Fruit fly (Drosophila melanogaster): ENCODE data around the gene CG13082.

Gene CG13082

DNA sequence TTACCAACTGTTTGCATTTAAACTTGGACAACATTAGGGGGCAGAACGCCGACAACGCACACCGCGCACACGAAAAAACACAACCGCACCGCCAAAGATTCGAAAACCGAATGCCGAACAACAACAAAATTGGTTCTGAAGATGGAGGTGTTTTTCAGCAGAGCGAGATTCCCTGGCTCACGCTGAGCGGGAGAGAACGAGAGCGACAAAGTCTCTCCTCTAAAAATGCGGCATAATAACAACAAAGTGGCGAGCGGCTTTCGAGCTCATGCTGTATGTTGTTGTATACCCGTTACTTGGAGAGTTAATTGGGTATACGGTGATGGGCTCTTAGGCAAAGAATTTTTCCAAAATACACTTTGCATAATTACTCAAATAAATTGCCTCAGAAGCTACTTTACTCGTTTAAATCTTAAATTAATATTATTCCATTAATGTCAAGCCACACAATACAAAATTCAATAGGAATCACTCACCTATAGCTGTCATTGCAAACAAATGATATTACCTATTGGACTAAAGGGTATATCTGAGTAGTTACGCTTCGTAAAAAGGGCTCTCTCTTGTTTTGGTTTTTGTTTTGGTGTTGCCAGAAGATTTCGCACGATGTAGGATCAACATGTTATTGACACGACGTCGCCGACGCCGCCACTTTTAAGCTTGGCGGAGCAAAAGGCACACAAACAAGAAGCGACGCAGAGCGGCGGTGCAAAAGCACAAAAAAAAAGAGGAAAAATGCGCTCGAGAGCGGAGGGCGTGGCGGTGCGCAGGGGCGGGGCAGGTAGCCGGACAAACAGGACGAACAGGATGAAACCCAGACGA, 34.5 kb downstream of the CG13082 start (continued):
- TF ChIP-seq Hmx (GFP tag; optimal IDR thresholded peaks at IDR 0.05) (peak; percentile 23), CG2712 (tag; optimal IDR thresholded peaks at IDR 0.05) (peak; percentile 72), bab2 (GFP tag; optimal IDR thresholded peaks at IDR 0.05) (peak; percentile 12), danr (GFP tag; IDR thresholded peaks at IDR 0.05) (no peak), ara (GFP tag; IDR thresholded peaks at IDR 0.05) (peak; percentile 51; the same call in 1 of the 2 replicates), ken (GFP tag; IDR thresholded peaks at IDR 0.05) (peak; percentile 28; the same call in 1 of the 3 replicates), CG18619 (GFP tag; optimal IDR thresholded peaks at IDR 0.05) (peak; percentile 52), maf-S (GFP tag; optimal IDR thresholded peaks at IDR 0.05) (peak; percentile 17), dpn (GFP tag; optimal IDR thresholded peaks at IDR 0.05) (peak; percentile 56 to 68), nerfin-1 (tag; optimal IDR thresholded peaks at IDR 0.05) (no peak), psq (GFP tag; optimal IDR thresholded peaks at IDR 0.05) (no peak), Dip2 (GFP tag; IDR thresholded peaks at IDR 0.05) (no peak), CG17328 (GFP tag; IDR thresholded peaks at IDR 0.05) (no peak), dmrt99B (tag; optimal IDR thresholded peaks at IDR 0.05) (peak; percentile 79), abd-A (tag; optimal IDR thresholded peaks at IDR 0.05) (peak; percentile 44), CG9817 (tag; optimal IDR thresholded peaks at IDR 0.05) (peak; percentile 48), Rx (GFP tag; IDR thresholded peaks at IDR 0.05) (peak; percentile 33; the same call in 1 of the 2 replicates), Deaf1 (tag; optimal IDR thresholded peaks at IDR 0.05) (peak; percentile 22), CG8924 (tag; optimal IDR thresholded peaks at IDR 0.05) (peak; percentile 65), CG14860 (GFP tag; IDR thresholded peaks at IDR 0.05; ENCODE audit: partially characterized antibody) (no peak), CG7928 (GFP tag; optimal IDR thresholded peaks at IDR 0.05) (peak; percentile 23), bowl (GFP tag; IDR thresholded peaks at IDR 0.05) (no peak), Stat92E (GFP tag; optimal IDR thresholded peaks at IDR 0.05) (no peak), CG7963 (GFP tag; IDR thresholded peaks at IDR 0.05; ENCODE audit: partially characterized antibody) (no peak), CG10654 (GFP tag; optimal IDR thresholded peaks at IDR 0.05) (peak; percentile 1), Jarid2 (GFP tag; optimal IDR thresholded peaks at IDR 0.05) (no peak), CG9932 (GFP tag; IDR thresholded peaks at IDR 0.05) (peak; percentile 75), CG17359 (tag; optimal IDR thresholded peaks at IDR 0.05) (peak; percentile 70), CG14965 (GFP tag; optimal IDR thresholded peaks at IDR 0.05; ENCODE audit: borderline replicate concordance) (no peak), unc-4 (GFP tag; IDR thresholded peaks at IDR 0.05; ENCODE audit: partially characterized antibody) (no peak), row (GFP tag; IDR thresholded peaks at IDR 0.05) (peak; percentile 96), Trl (optimal IDR thresholded peaks at IDR 0.05) (peak; percentile 86 to 94), Trl (GFP tag; optimal IDR thresholded peaks at IDR 0.05) (peak; percentile 55), zfh2 (GFP tag; optimal IDR thresholded peaks at IDR 0.05) (peak; percentile 52), CG4820 (GFP tag; optimal IDR thresholded peaks at IDR 0.05) (peak; percentile 24), ATbp (GFP tag; optimal IDR thresholded peaks at IDR 0.05) (peak; percentile 26), CG18599 (GFP tag; optimal IDR thresholded peaks at IDR 0.05) (peak; percentile 87), so (GFP tag; IDR thresholded peaks at IDR 0.05) (0 out of 3 replicates have a peak, but pooled peaks have one; percentile 58), Rfx (GFP tag; IDR thresholded peaks at IDR 0.05) (peak; percentile 69), repo (GFP tag; optimal IDR thresholded peaks at IDR 0.05) (no peak), rib (GFP tag; IDR thresholded peaks at IDR 0.05) (no peak), knrl (GFP tag; IDR thresholded peaks at IDR 0.05; ENCODE audit: partially characterized antibody) (no peak), Xbp1 (GFP tag; optimal IDR thresholded peaks at IDR 0.05) (peak; percentile 61), emc (GFP tag; optimal IDR thresholded peaks at IDR 0.05) (no peak), CG11398 (GFP tag; optimal IDR thresholded peaks at IDR 0.05) (no peak), trem (tag; optimal IDR thresholded peaks at IDR 0.05) (peak; percentile 27), E2f2 (GFP tag; IDR thresholded peaks at IDR 0.05) (no peak), luna (GFP tag; optimal IDR thresholded peaks at IDR 0.05) (no peak), CG9215 (GFP tag; IDR thresholded peaks at IDR 0.05) (peak; percentile 63)
